Fruit fly (Drosophila melanogaster): ENCODE data around the gene Vps36.

Gene Vps36

DNA sequence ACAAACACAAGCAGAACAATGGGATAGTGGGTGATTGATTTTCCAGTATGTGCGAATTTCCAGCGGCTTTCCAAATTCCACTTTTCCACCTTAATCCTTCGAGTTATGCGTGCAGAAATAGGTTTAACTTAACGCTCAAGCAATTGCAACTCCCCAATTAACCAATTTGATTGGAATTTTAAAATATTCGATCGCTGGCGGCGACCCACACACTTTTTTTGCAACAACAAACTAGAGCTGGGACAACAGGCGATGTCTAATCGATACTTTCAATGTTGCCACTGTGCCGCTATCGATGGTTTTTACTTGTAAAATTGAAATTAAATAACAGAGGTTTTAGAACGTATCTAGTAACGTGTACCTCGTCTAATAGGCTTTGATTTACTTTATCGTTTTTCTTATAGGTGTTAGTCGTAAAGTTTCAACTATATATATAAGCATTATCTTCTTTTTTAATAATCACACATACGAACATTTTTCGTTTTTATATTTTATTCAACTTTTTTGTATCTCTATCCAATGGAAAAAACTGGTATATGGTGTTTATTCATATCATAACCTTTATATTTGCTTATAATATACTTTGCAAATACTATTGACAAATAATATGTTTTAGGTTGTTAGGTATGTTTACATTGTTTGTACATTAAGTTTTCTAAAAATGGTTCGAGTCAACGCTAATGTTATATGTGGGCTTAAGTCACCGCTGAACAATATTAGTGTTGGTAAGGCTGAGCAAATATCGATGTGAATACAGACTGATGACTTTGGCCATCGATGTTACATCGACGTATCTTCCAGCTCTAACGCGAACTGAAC lies 26.7 kb downstream of the Vps36 start, which contains the start of the genes Abp1 and Tgi (continued):
- TF ChIP-seq pb (GFP tag; optimal IDR thresholded peaks at IDR 0.05) (no peak), CG15696 (tag; optimal IDR thresholded peaks at IDR 0.05) (peak; percentile 36), CG2889 (GFP tag; IDR thresholded peaks at IDR 0.05) (no peak), CG8290 (GFP tag; optimal IDR thresholded peaks at IDR 0.05) (peak; percentile 27), CG8290 (tag; optimal IDR thresholded peaks at IDR 0.05) (peak in 1 of 2 experiments; percentile 86), CG7357 (GFP tag; IDR thresholded peaks at IDR 0.05) (no peak), corto (GFP tag; optimal IDR thresholded peaks at IDR 0.05) (no peak), CG13775 (GFP tag; optimal IDR thresholded peaks at IDR 0.05) (no peak), HLH3B (GFP tag; IDR thresholded peaks at IDR 0.05) (no peak), CG18011 (GFP tag; optimal IDR thresholded peaks at IDR 0.05) (no peak), CG16863 (GFP tag; optimal IDR thresholded peaks at IDR 0.05) (no peak), CG8359 (GFP tag; optimal IDR thresholded peaks at IDR 0.05; ENCODE audit: borderline replicate concordance) (no peak), CG1792 (GFP tag; optimal IDR thresholded peaks at IDR 0.05) (no peak), ERR (GFP tag; optimal IDR thresholded peaks at IDR 0.05) (peak; percentile 2), stwl (tag; optimal IDR thresholded peaks at IDR 0.05) (peak; percentile 33), Nf-YB (GFP tag; optimal IDR thresholded peaks at IDR 0.05) (no peak), CG10209 (GFP tag; optimal IDR thresholded peaks at IDR 0.05) (peak; percentile 15), pita (GFP tag; optimal IDR thresholded peaks at IDR 0.05) (peak; percentile 78), Camta (GFP tag; optimal IDR thresholded peaks at IDR 0.05) (peak; percentile 4), chif (GFP tag; optimal IDR thresholded peaks at IDR 0.05) (no peak), CG3838 (GFP tag; optimal IDR thresholded peaks at IDR 0.05) (no peak), CG31388 (GFP tag; optimal IDR thresholded peaks at IDR 0.05) (no peak), CG1832 (GFP tag; optimal IDR thresholded peaks at IDR 0.05) (no peak), CG7271 (tag; optimal IDR thresholded peaks at IDR 0.05) (no peak), CG18476 (GFP tag; optimal IDR thresholded peaks at IDR 0.05) (peak; percentile 10), amos (GFP tag; IDR thresholded peaks at IDR 0.05; ENCODE audit: partially characterized antibody) (peak; percentile 95), CG17359 (tag; optimal IDR thresholded peaks at IDR 0.05) (peak; percentile 16), CG4730 (GFP tag; IDR thresholded peaks at IDR 0.05) (no peak), rib (GFP tag; IDR thresholded peaks at IDR 0.05) (peak; percentile 66; the same call in 1 of the 2 replicates), jumu (GFP tag; optimal IDR thresholded peaks at IDR 0.05) (peak; percentile 19), Dfd (GFP tag; optimal IDR thresholded peaks at IDR 0.05) (no peak), lola (GFP tag; optimal IDR thresholded peaks at IDR 0.05) (peak in 1 of 3 experiments; percentile 37), NC2β (GFP tag; optimal IDR thresholded peaks at IDR 0.05) (peak; percentile 18), Hmx (GFP tag; optimal IDR thresholded peaks at IDR 0.05) (no peak), en (GFP tag; optimal IDR thresholded peaks at IDR 0.05) (no peak), CG11723 (GFP tag; optimal IDR thresholded peaks at IDR 0.05) (no peak), D19B (GFP tag; optimal IDR thresholded peaks at IDR 0.05) (no peak), danr (GFP tag; IDR thresholded peaks at IDR 0.05) (no peak), unpg (GFP tag; optimal IDR thresholded peaks at IDR 0.05) (no peak), B-H1 (GFP tag; IDR thresholded peaks at IDR 0.05) (no peak), pho (GFP tag; optimal IDR thresholded peaks at IDR 0.05) (peak; percentile 46), mirr (GFP tag; optimal IDR thresholded peaks at IDR 0.05) (no peak), gro (GFP tag; optimal IDR thresholded peaks at IDR 0.05) (peak; percentile 36), CG6683 (GFP tag; optimal IDR thresholded peaks at IDR 0.05) (no peak), CG30431 (GFP tag; optimal IDR thresholded peaks at IDR 0.05) (no peak), CG42726 (GFP tag; IDR thresholded peaks at IDR 0.05; ENCODE audit: partially characterized antibody) (peak; percentile 93), toy (GFP tag; IDR thresholded peaks at IDR 0.05) (no peak), slbo (GFP tag; IDR thresholded peaks at IDR 0.05) (peak; percentile 72), pros (GFP tag; optimal IDR thresholded peaks at IDR 0.05) (no peak)

All from whole organism, embryonic.